Fruit fly (Drosophila melanogaster) whole organism, embryonic: ENCODE results near the gene CG11596.

ENCODE experiments used
- Asciz ChIP-seq: fragments of 200-800 bp; sonication (Bioruptor generic); optimal IDR thresholded peaks from 2 replicates; lab custom pipeline; 2017; ENCODE audit warnings: missing biosample characterization, mild to moderate bottlenecking, missing genetic modification characterization, missing genetic modification reagents
- Atf6 ChIP-seq: fragments of 200-800 bp; sonication (Bioruptor generic); IDR thresholded peaks from 2 replicates; pipeline ENCODE4 v1.3.6; 2022; ENCODE audit warnings: missing biosample characterization, missing genetic modification characterization
- CG10274 ChIP-seq: fragments of 200-800 bp; sonication (Bioruptor generic); optimal IDR thresholded peaks from 3 replicates; lab custom pipeline; 2017; ENCODE audit warnings: missing biosample characterization, mild to moderate bottlenecking, missing genetic modification characterization
- CG10543 ChIP-seq: fragments of 200-800 bp; sonication (Bioruptor generic); optimal IDR thresholded peaks from 3 replicates; lab custom pipeline; 2017; ENCODE audit warnings: missing biosample characterization, mild to moderate bottlenecking, missing genetic modification characterization, moderate library complexity
- CG10959 ChIP-seq: fragments of 200-800 bp; sonication (Bioruptor generic); IDR thresholded peaks from 2 replicates; pipeline ENCODE4 v1.3.6; 2022; ENCODE audit warnings: missing biosample characterization, missing genetic modification characterization
- CG11247 ChIP-seq: fragments of 200-800 bp; sonication (Bioruptor generic); IDR thresholded peaks from 2 replicates; pipeline ENCODE4 v1.3.6; 2022; ENCODE audit warnings: missing biosample characterization, missing genetic modification characterization
- CG12659 ChIP-seq: fragments of 200-800 bp; sonication (Bioruptor generic); optimal IDR thresholded peaks from 3 replicates; lab custom pipeline; 2017; ENCODE audit warnings: mild to moderate bottlenecking, missing biosample characterization, missing genetic modification reagents, missing genetic modification characterization
- CG13424 ChIP-seq: fragments of 200-800 bp; sonication (Bioruptor generic); optimal IDR thresholded peaks from 2 replicates; lab custom pipeline; 2019; ENCODE audit warnings: missing biosample characterization, mild to moderate bottlenecking, missing genetic modification characterization, moderate library complexity
- CG15269 ChIP-seq: fragments of 200-800 bp; sonication (Bioruptor generic); optimal IDR thresholded peaks from 2 replicates; lab custom pipeline; 2018; ENCODE audit warnings: missing biosample characterization, mild to moderate bottlenecking, missing genetic modification characterization, moderate library complexity
- CG1602 ChIP-seq: fragments of 200-800 bp; sonication (Bioruptor generic); optimal IDR thresholded peaks from 3 replicates; lab custom pipeline; 2016; ENCODE audit warnings: missing biosample characterization, missing genetic modification characterization
- CG1647 ChIP-seq: fragments of 200-800 bp; sonication (Bioruptor generic); optimal IDR thresholded peaks from 3 replicates; lab custom pipeline; 2016; ENCODE audit warnings: missing biosample characterization, missing genetic modification characterization
- CG18011 ChIP-seq: fragments of 200-800 bp; sonication (Bioruptor generic); optimal IDR thresholded peaks from 2 replicates; lab custom pipeline; 2017; ENCODE audit warnings: missing biosample characterization, missing genetic modification characterization, mild to moderate bottlenecking, moderate library complexity, missing genotype
- CG2889 ChIP-seq: fragments of 200-800 bp; sonication (Bioruptor generic); IDR thresholded peaks from 3 replicates; pipeline ENCODE4 v1.3.6; 2022; ENCODE audit warnings: missing biosample characterization, missing genetic modification characterization
- CG30020 ChIP-seq: fragments of 200-800 bp; optimal IDR thresholded peaks from 2 replicates; lab custom pipeline; 2019; ENCODE audit warnings: missing biosample characterization, mild to moderate bottlenecking, missing genetic modification characterization, moderate library complexity
- CG32767 ChIP-seq: fragments of 200-800 bp; sonication (Bioruptor generic); IDR thresholded peaks from 2 replicates; pipeline ENCODE4 v1.3.6; 2022; ENCODE audit warnings: missing biosample characterization, missing genetic modification characterization
- CG5953 ChIP-seq: fragments of 200-800 bp; sonication (Bioruptor generic); IDR thresholded peaks from 2 replicates; pipeline ENCODE4 v1.3.6; 2022; ENCODE audit warnings: missing biosample characterization, missing genetic modification characterization
- CG6791 ChIP-seq: fragments of 200-800 bp; sonication (Bioruptor generic); IDR thresholded peaks from 3 replicates; pipeline ENCODE4 v1.3.6; 2022; ENCODE audit warnings: missing biosample characterization, missing genetic modification characterization; ENCODE audit not compliant: partially characterized antibody
- CG9437 ChIP-seq: fragments of 200-800 bp; sonication (Bioruptor generic); optimal IDR thresholded peaks from 2 replicates; lab custom pipeline; 2018; ENCODE audit warnings: missing biosample characterization, mild to moderate bottlenecking, missing genetic modification characterization
- D19B ChIP-seq: fragments of 200-800 bp; sonication (Bioruptor generic); optimal IDR thresholded peaks from 2 replicates; lab custom pipeline; 2017; ENCODE audit warnings: missing biosample characterization, mild to moderate bottlenecking, missing genetic modification characterization
- Hey ChIP-seq: fragments of 200-800 bp; sonication (Bioruptor generic); optimal IDR thresholded peaks from 3 replicates; lab custom pipeline; 2018; ENCODE audit warnings: missing biosample characterization, mild to moderate bottlenecking, missing genetic modification characterization
- Hr3 ChIP-seq: fragments of 200-800 bp; sonication (Bioruptor generic); optimal IDR thresholded peaks from 3 replicates; lab custom pipeline; 2016; ENCODE audit warnings: missing biosample characterization, missing genetic modification characterization
- Hr51 ChIP-seq, 2 experiments: fragments of 200-800 bp; sonication (Bioruptor generic); optimal IDR thresholded peaks; 2 replicates in 1 of 2; 3 replicates in 1 of 2; lab custom pipeline; 2016 to 2018; ENCODE audit warnings: missing biosample characterization in 2 of 2, missing genetic modification characterization in 2 of 2, mild to moderate bottlenecking in 1 of 2, moderate library complexity in 1 of 2
- Hsf ChIP-seq: fragments of 200-800 bp; sonication (Bioruptor generic); optimal IDR thresholded peaks from 3 replicates; lab custom pipeline; 2016; ENCODE audit warnings: missing biosample characterization, missing genetic modification characterization
- NK7.1 ChIP-seq: fragments of 200-800 bp; sonication (Bioruptor generic); optimal IDR thresholded peaks from 3 replicates; lab custom pipeline; 2016; ENCODE audit warnings: missing biosample characterization, missing genetic modification characterization
- Opbp ChIP-seq: fragments of 200-800 bp; sonication (Bioruptor generic); IDR thresholded peaks from 3 replicates; pipeline ENCODE4 v1.3.6; 2022; ENCODE audit warnings: missing biosample characterization, missing genetic modification characterization; ENCODE audit not compliant: partially characterized antibody
- Ptx1 ChIP-seq: fragments of 200-800 bp; sonication (Bioruptor generic); IDR thresholded peaks from 2 replicates; pipeline ENCODE4 v1.3.6; 2022; ENCODE audit warnings: missing biosample characterization, missing genetic modification characterization
- bcd ChIP-seq: fragments of 200-800 bp; sonication (Bioruptor generic); optimal IDR thresholded peaks from 2 replicates; lab custom pipeline; 2017; ENCODE audit warnings: missing biosample characterization, mild to moderate bottlenecking, missing genetic modification characterization
- cato ChIP-seq: fragments of 200-800 bp; sonication (Bioruptor generic); optimal IDR thresholded peaks from 2 replicates; lab custom pipeline; 2016; ENCODE audit warnings: missing biosample characterization, missing genetic modification characterization, borderline replicate concordance
- chinmo ChIP-seq: fragments of 200-800 bp; sonication (Bioruptor generic); IDR thresholded peaks from 4 replicates; pipeline ENCODE4 v1.3.6; 2022; ENCODE audit warnings: missing biosample characterization, missing genetic modification characterization; ENCODE audit not compliant: partially characterized antibody
- cwo ChIP-seq: fragments of 200-800 bp; sonication (Bioruptor generic); optimal IDR thresholded peaks from 3 replicates; lab custom pipeline; 2017; ENCODE audit warnings: missing biosample characterization, missing genetic modification characterization, mild to moderate bottlenecking, moderate library complexity, missing genetic modification reagents
- danr ChIP-seq: fragments of 200-800 bp; sonication (Bioruptor generic); IDR thresholded peaks from 2 replicates; pipeline ENCODE4 v1.3.6; 2022; ENCODE audit warnings: missing biosample characterization, missing genetic modification characterization
- dpn ChIP-seq, 2 experiments: fragments of 200-800 bp; sonication (Bioruptor generic); optimal IDR thresholded peaks; 3 replicates each; lab custom pipeline; 2016; ENCODE audit warnings: missing biosample characterization in 2 of 2, missing genetic modification characterization in 2 of 2
- kah ChIP-seq: fragments of 200-800 bp; sonication (Bioruptor generic); optimal IDR thresholded peaks from 2 replicates; lab custom pipeline; 2018; ENCODE audit warnings: missing biosample characterization, mild to moderate bottlenecking, missing genetic modification characterization
- lbe ChIP-seq: fragments of 200-800 bp; sonication (Bioruptor generic); optimal IDR thresholded peaks from 2 replicates; lab custom pipeline; 2016; ENCODE audit warnings: missing biosample characterization, mild to moderate bottlenecking, missing genetic modification characterization
- lola ChIP-seq, 3 experiments: fragments of >200 bp in 2 of 3; fragments of 200-800 bp in 1 of 3; sonication (Bioruptor generic) in 1 of 3; optimal IDR thresholded peaks; 2 replicates each; lab custom pipeline; 2017 to 2019; ENCODE audit warnings: missing biosample characterization in 3 of 3, missing genetic modification characterization in 3 of 3, mild to moderate bottlenecking in 1 of 3, moderate library complexity in 1 of 3
- nmo ChIP-seq: fragments of 200-800 bp; sonication (Bioruptor generic); optimal IDR thresholded peaks from 2 replicates; lab custom pipeline; 2018; ENCODE audit warnings: missing biosample characterization, mild to moderate bottlenecking, missing genetic modification characterization, moderate library complexity
- pan ChIP-seq, 4 experiments: fragments of >200 bp in 3 of 4; fragments of 200-800 bp in 1 of 4; sonication (Bioruptor generic) in 1 of 4; optimal IDR thresholded peaks in 3 of 4; IDR thresholded peaks in 1 of 4; 2 replicates each; pipeline versions ENCODE4 v1.3.6 to Lab custom; 2017 to 2022; ENCODE audit warnings: missing biosample characterization in 2 of 4, missing genetic modification characterization in 2 of 4, mixed read lengths in 1 of 4
- pfk ChIP-seq: fragments of 200-800 bp; sonication (Bioruptor generic); optimal IDR thresholded peaks from 2 replicates; lab custom pipeline; 2018; ENCODE audit warnings: missing biosample characterization, mild to moderate bottlenecking, missing genetic modification characterization, moderate library complexity
- phol ChIP-seq: fragments of 200-800 bp; sonication (Bioruptor generic); optimal IDR thresholded peaks from 3 replicates; lab custom pipeline; 2018; ENCODE audit warnings: missing biosample characterization, mild to moderate bottlenecking, missing genetic modification characterization, moderate library complexity
- pum ChIP-seq: fragments of 200-800 bp; sonication (Bioruptor generic); optimal IDR thresholded peaks from 2 replicates; lab custom pipeline; 2016; ENCODE audit warnings: missing biosample characterization, missing genetic modification characterization
- repo ChIP-seq: fragments of 200-800 bp; sonication (Bioruptor generic); optimal IDR thresholded peaks from 2 replicates; lab custom pipeline; 2016; ENCODE audit warnings: missing biosample characterization, missing genetic modification characterization
- seq ChIP-seq: fragments of 200-800 bp; sonication (Bioruptor generic); IDR thresholded peaks from 2 replicates; pipeline ENCODE4 v1.3.6; 2022; ENCODE audit warnings: missing biosample characterization, missing genetic modification characterization
- stwl ChIP-seq: fragments of 200-800 bp; sonication (Bioruptor generic); optimal IDR thresholded peaks from 3 replicates; lab custom pipeline; 2018; ENCODE audit warnings: missing biosample characterization, mild to moderate bottlenecking, missing genetic modification characterization, moderate library complexity
- trem ChIP-seq: fragments of 200-800 bp; optimal IDR thresholded peaks from 3 replicates; lab custom pipeline; 2019; ENCODE audit warnings: missing biosample characterization, mild to moderate bottlenecking, missing genetic modification characterization, moderate library complexity
- trh ChIP-seq: fragments of 200-800 bp; sonication (Bioruptor generic); optimal IDR thresholded peaks from 2 replicates; lab custom pipeline; 2016; ENCODE audit warnings: missing biosample characterization, missing genetic modification characterization
- wdn ChIP-seq: fragments of 200-800 bp; sonication (Bioruptor generic); IDR thresholded peaks from 2 replicates; pipeline ENCODE4 v1.3.6; 2022; ENCODE audit warnings: missing biosample characterization, missing genetic modification characterization
- zen ChIP-seq: fragments of 200-800 bp; sonication (Bioruptor generic); optimal IDR thresholded peaks from 3 replicates; lab custom pipeline; 2018; ENCODE audit warnings: missing biosample characterization, mild to moderate bottlenecking, missing genetic modification characterization, moderate library complexity

Gene CG11596

DNA sequence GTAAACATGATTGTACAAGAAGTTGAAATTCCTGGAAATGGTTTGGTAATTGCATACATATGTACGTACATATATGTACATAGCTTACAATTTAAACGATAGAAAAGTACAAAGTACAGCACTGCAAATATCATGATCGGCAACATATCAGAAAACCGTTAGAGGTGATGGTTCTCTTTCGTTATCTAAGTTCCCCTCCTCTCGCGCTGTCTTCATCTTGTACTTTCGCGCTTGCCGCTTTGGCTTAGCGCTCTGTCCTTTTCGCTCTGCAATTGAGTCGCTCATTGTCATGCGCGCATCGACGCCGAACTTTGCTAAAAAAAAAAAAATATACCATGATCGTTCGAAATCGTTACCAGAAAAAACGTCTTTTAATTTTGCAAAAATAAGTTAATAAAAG lies 23.5 kb upstream of the CG11596 start:
- TF ChIP-seq CG10274 (GFP tag; lab: Kevin White, UChicago): no peak
- no peak for TF ChIP-seq repo
- no peak for TF ChIP-seq lbe (GFP tag; lab: Kevin White, UChicago)
- no peak for TF ChIP-seq pum
- no peak for TF ChIP-seq CG18011
- no peak for TF ChIP-seq seq
- no peak for TF ChIP-seq CG12659 (GFP tag; lab: Kevin White, UChicago)
- TF ChIP-seq CG10959: no peak
- TF ChIP-seq kah: no peak
- no peak for TF ChIP-seq lola (GFP tag; optimal IDR thresholded peaks at IDR 0.05; lab: Kevin White, UChicago)
- TF ChIP-seq pfk (GFP tag; lab: Kevin White, UChicago): no peak
- no peak for TF ChIP-seq CG9437 (GFP tag; lab: Kevin White, UChicago)
- no peak for TF ChIP-seq trh (GFP tag; lab: Kevin White, UChicago)

DNA sequence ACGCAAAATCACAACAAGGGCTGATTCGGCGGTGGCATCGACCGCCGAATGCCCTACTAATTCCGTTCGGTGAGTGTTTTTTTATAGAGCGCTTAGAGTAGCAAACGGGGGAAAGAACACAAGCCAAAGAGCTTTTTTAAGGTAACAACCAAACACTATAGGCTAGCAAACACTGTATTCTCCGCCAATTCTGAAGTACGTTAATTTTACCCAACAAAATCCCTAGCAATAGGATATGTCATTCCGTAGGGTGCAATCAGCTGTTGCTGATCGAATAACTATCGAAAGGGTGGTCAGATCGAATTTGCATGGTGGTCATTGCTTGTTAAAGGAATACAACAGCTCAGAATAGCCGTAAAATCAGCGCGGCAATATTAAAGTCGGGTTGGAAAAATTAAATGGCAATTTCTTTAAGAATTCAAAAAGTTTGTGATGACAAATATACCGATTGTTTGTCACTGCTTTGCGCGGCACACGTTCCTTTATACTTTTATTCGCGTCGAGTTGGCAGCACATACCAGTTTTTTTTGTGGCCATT lies 19.7 kb upstream of the CG11596 start, which contains the start of gene mip130:
mip130 (plus strand) TSS at position 513 of the 538 bp plus-strand sequence.
- TF ChIP-seq trem (tag; lab: Kevin White, UChicago) (peak; percentile 98), CG6791 (GFP tag; lab: Robert Waterston, UW) (peak; percentile 73), CG11247 (GFP tag; lab: Robert Waterston, UW) (peak; percentile 32; the same call in 1 of the 2 replicates), cwo (peak; percentile 28), NK7.1 (GFP tag; lab: Kevin White, UChicago) (no peak), CG10543 (GFP tag; lab: Kevin White, UChicago) (peak; percentile 60), CG32767 (GFP tag; lab: Robert Waterston, UW) (0 out of 2 replicates have a peak, but pooled peaks have one; percentile 36), danr (GFP tag; lab: Robert Waterston, UW) (0 out of 2 replicates have a peak, but pooled peaks have one; percentile 23), Asciz (no peak), lola (GFP tag; optimal IDR thresholded peaks at IDR 0.05; lab: Kevin White, UChicago) (peak in 1 of 3 experiments; percentile 18), Atf6 (GFP tag; lab: Robert Waterston, UW) (peak; percentile 66), D19B (GFP tag; lab: Kevin White, UChicago) (peak; percentile 57), Opbp (GFP tag; lab: Robert Waterston, UW) (peak; percentile 44; the same call in 1 of the 3 replicates), wdn (no peak), zen (no peak), Ptx1 (GFP tag; lab: Robert Waterston, UW) (peak; percentile 54), Hsf (GFP tag; lab: Kevin White, UChicago) (peak; percentile 9), stwl (tag; lab: Kevin White, UChicago) (peak; percentile 42), cato (GFP tag; lab: Kevin White, UChicago) (no peak), bcd (peak; percentile 50), CG5953 (GFP tag; lab: Robert Waterston, UW) (no peak), Hr51 (GFP tag; optimal IDR thresholded peaks at IDR 0.05; lab: Kevin White, UChicago) (peak in 1 of 2 experiments; percentile 51), pan (optimal IDR thresholded peaks at IDR 0.05; lab: Kevin White, UChicago) (no peak), pan (GFP tag; optimal IDR thresholded peaks at IDR 0.05 in 1 of 2, IDR thresholded peaks at IDR 0.05 in 1 of 2) (peak in 1 of 2 experiments; percentile 60), CG1602 (peak; percentile 24), CG1647 (peak; percentile 5), CG10274 (GFP tag; lab: Kevin White, UChicago) (peak; percentile 99), CG2889 (GFP tag; lab: Robert Waterston, UW) (no peak), Hr3 (GFP tag; lab: Kevin White, UChicago) (peak; percentile 52), dpn (GFP tag; optimal IDR thresholded peaks at IDR 0.05; lab: Kevin White, UChicago) (peak; percentile 31 to 40), CG30020 (tag; lab: Kevin White, UChicago) (peak; percentile 12), CG13424 (tag; lab: Kevin White, UChicago) (peak; percentile 35), phol (tag; lab: Kevin White, UChicago) (peak; percentile 40), chinmo (GFP tag; lab: Robert Waterston, UW) (0 out of 4 replicates have a peak, but pooled peaks have one; percentile 32), CG15269 (tag; lab: Kevin White, UChicago) (peak; percentile 58), nmo (GFP tag; lab: Kevin White, UChicago) (peak; percentile 66), Hey (tag; lab: Kevin White, UChicago) (no peak)
